Worm (Caenorhabditis elegans) whole organism, L4 larva: Measurements from ENCODE around the gene scrm-5.
A peak's percentile ranks its signal among the peaks of the same experiment; 100 is the strongest.

Experiments
- F10B5.3 ChIP-seq: sonication (generic microtip); optimal IDR thresholded peaks from 2 replicates; lab custom pipeline; 2016; ENCODE audit warnings: mild to moderate bottlenecking, missing genetic modification characterization, missing compliant biosample characterization
- F26F4.8 ChIP-seq: fragments of 200-800 bp; sonication (Bioruptor generic); conservative IDR thresholded peaks from 2 replicates; pipeline ENCODE4 v1.3.6; 2022; ENCODE audit warnings: missing genetic modification characterization, missing compliant biosample characterization
- F37D6.2 ChIP-seq: sonication (generic microtip); optimal IDR thresholded peaks from 2 replicates; lab custom pipeline; 2016; ENCODE audit warnings: mild to moderate bottlenecking, missing genetic modification characterization, missing compliant biosample characterization
- F44E2.7 ChIP-seq: fragments of 200-800 bp; sonication (Bioruptor generic); IDR thresholded peaks from 2 replicates; pipeline ENCODE4 v2.1.2; 2022; ENCODE audit warnings: missing genetic modification characterization, missing compliant biosample characterization
- R02D3.7 ChIP-seq: fragments of 150-350 bp; sonication (generic microtip); optimal IDR thresholded peaks from 3 replicates; lab custom pipeline; 2014; ENCODE audit warnings: missing biosample characterization, missing genetic modification characterization
- T26A8.4 ChIP-seq: fragments of 200-800 bp; sonication (Bioruptor generic); IDR thresholded peaks from 2 replicates; pipeline ENCODE4 v1.3.6; 2022; ENCODE audit warnings: missing genetic modification characterization, missing compliant biosample characterization
- Y105C5A.15 ChIP-seq: fragments of 200-800 bp; sonication (Bioruptor generic); IDR thresholded peaks from 2 replicates; pipeline ENCODE4 v1.3.6; 2022; ENCODE audit warnings: missing genetic modification characterization, missing compliant biosample characterization
- Y48G9A.11 ChIP-seq: fragments of 200-800 bp; sonication (Bioruptor generic); IDR thresholded peaks from 2 replicates; pipeline ENCODE4 v1.3.6; 2022; ENCODE audit warnings: missing genetic modification reagents, missing genetic modification characterization, missing compliant biosample characterization
- ZK546.5 ChIP-seq, 2 experiments: sonication (generic microtip); optimal IDR thresholded peaks; 2 replicates each; lab custom pipeline; 2017; ENCODE audit warnings: missing biosample characterization in 2 of 2, missing genetic modification characterization in 2 of 2
- arid-1 ChIP-seq: fragments of 200-800 bp; sonication (Bioruptor generic); conservative IDR thresholded peaks from 2 replicates; pipeline ENCODE4 v1.3.6; 2022; ENCODE audit warnings: missing genetic modification reagents, missing genetic modification characterization, missing compliant biosample characterization
- attf-4 ChIP-seq: sonication (generic microtip); optimal IDR thresholded peaks from 3 replicates; lab custom pipeline; 2017; ENCODE audit warnings: missing biosample characterization, missing genetic modification characterization
- ceh-44 ChIP-seq: fragments of 200-800 bp; sonication (Bioruptor generic); IDR thresholded peaks from 2 replicates; pipeline ENCODE4 v1.3.6; 2022; ENCODE audit warnings: missing genetic modification reagents, missing genetic modification characterization, missing compliant biosample characterization
- ceh-62 ChIP-seq: sonication (generic microtip); optimal IDR thresholded peaks from 2 replicates; lab custom pipeline; 2017; ENCODE audit warnings: missing biosample characterization, missing genetic modification characterization
- ceh-82 ChIP-seq: sonication (generic microtip); optimal IDR thresholded peaks from 2 replicates; lab custom pipeline; 2017; ENCODE audit warnings: missing biosample characterization, missing genetic modification characterization
- cey-2 ChIP-seq: sonication (generic microtip); optimal IDR thresholded peaks from 3 replicates; lab custom pipeline; 2017; ENCODE audit warnings: missing genetic modification characterization, mild to moderate bottlenecking, missing compliant biosample characterization, antibody characterized with exemption, borderline replicate concordance; ENCODE audit not compliant: insufficient read depth
- dmd-6 ChIP-seq: fragments of 200-800 bp; sonication (Bioruptor generic); IDR thresholded peaks from 2 replicates; pipeline ENCODE4 v1.3.6; 2022; ENCODE audit warnings: missing genetic modification reagents, missing genetic modification characterization, missing compliant biosample characterization
- dmd-9 ChIP-seq: fragments of 200-800 bp; sonication (Bioruptor generic); IDR thresholded peaks from 2 replicates; pipeline ENCODE4 v1.3.6; 2022; ENCODE audit warnings: missing genetic modification reagents, missing genetic modification characterization, missing compliant biosample characterization
- duxl-1 ChIP-seq: sonication (generic microtip); optimal IDR thresholded peaks from 2 replicates; lab custom pipeline; 2016; ENCODE audit warnings: mild to moderate bottlenecking, missing genetic modification characterization, moderate library complexity, missing compliant biosample characterization; ENCODE audit not compliant: poor library complexity
- hif-1 ChIP-seq, 2 experiments: sonication (generic microtip); optimal IDR thresholded peaks; 2 replicates each; lab custom pipeline; 2016 to 2017; ENCODE audit warnings: missing compliant biosample characterization in 2 of 2, missing genetic modification characterization in 2 of 2, missing genetic modification reagents in 2 of 2, missing genotype in 2 of 2, mild to moderate bottlenecking in 1 of 2
- hlh-11 ChIP-seq: fragments of 200-800 bp; sonication (Bioruptor generic); optimal IDR thresholded peaks from 2 replicates; lab custom pipeline; 2018; ENCODE audit warnings: mild to moderate bottlenecking, missing genetic modification characterization, missing compliant biosample characterization
- hmg-1.1 ChIP-seq: fragments of 200-800 bp; sonication (Bioruptor generic); IDR thresholded peaks from 2 replicates; pipeline ENCODE4 v1.3.6; 2022; ENCODE audit warnings: missing genetic modification reagents, missing genetic modification characterization, missing compliant biosample characterization
- jun-1 ChIP-seq: fragments of 150-350 bp; optimal IDR thresholded peaks from 2 replicates; lab custom pipeline; 2014; ENCODE audit warnings: missing biosample characterization, missing genetic modification reagents, missing genetic modification characterization
- lin-1 ChIP-seq: fragments of 200-800 bp; sonication (Bioruptor generic); IDR thresholded peaks from 2 replicates; pipeline ENCODE4 v1.3.6; 2022; ENCODE audit warnings: missing genetic modification reagents, missing genetic modification characterization, missing compliant biosample characterization
- lin-13 ChIP-seq: fragments of 150-350 bp; optimal IDR thresholded peaks from 2 replicates; lab custom pipeline; 2014; ENCODE audit warnings: missing biosample characterization, missing genetic modification reagents, missing genetic modification characterization
- lin-29 ChIP-seq: fragments of 200-800 bp; sonication (Bioruptor generic); IDR thresholded peaks from 2 replicates; pipeline ENCODE4 v1.3.6; 2022; ENCODE audit warnings: missing genetic modification reagents, missing genetic modification characterization, missing compliant biosample characterization
- lin-39 ChIP-seq: fragments of 150-350 bp; optimal IDR thresholded peaks from 2 replicates; lab custom pipeline; 2014; ENCODE audit warnings: missing biosample characterization, missing genetic modification reagents, missing genetic modification characterization
- lir-3 ChIP-seq: sonication (generic microtip); optimal IDR thresholded peaks from 2 replicates; lab custom pipeline; 2016; ENCODE audit warnings: mild to moderate bottlenecking, missing genetic modification characterization, missing compliant biosample characterization
- lsy-2 ChIP-seq, 2 experiments: fragments of 150-350 bp in 1 of 2; sonication (generic microtip) in 1 of 2; optimal IDR thresholded peaks; 2 replicates each; lab custom pipeline; 2014 to 2017; ENCODE audit warnings: missing biosample characterization in 2 of 2, missing genetic modification characterization in 2 of 2
- madf-5 ChIP-seq, 2 experiments: fragments of 200-800 bp; sonication (Bioruptor generic); IDR thresholded peaks; 2 replicates each; pipeline ENCODE4 v1.3.6; 2022; ENCODE audit warnings: missing compliant biosample characterization in 2 of 2, missing genetic modification characterization in 2 of 2
- mdt-29 ChIP-seq: fragments of 200-800 bp; sonication (Bioruptor generic); IDR thresholded peaks from 2 replicates; pipeline ENCODE4 v1.3.6; 2022; ENCODE audit warnings: missing genetic modification reagents, missing genetic modification characterization, missing compliant biosample characterization
- mep-1 ChIP-seq: fragments of 150-350 bp; sonication (generic microtip); optimal IDR thresholded peaks from 3 replicates; lab custom pipeline; 2014; ENCODE audit warnings: missing biosample characterization, missing genetic modification characterization
- mes-2 ChIP-seq: sonication (generic microtip); optimal IDR thresholded peaks from 2 replicates; lab custom pipeline; 2016; ENCODE audit warnings: missing genotype, mild to moderate bottlenecking, missing genetic modification characterization, missing compliant biosample characterization; ENCODE audit not compliant: poor library complexity, severe bottlenecking
- mxl-2 ChIP-seq: fragments of 200-800 bp; sonication (Bioruptor generic); conservative IDR thresholded peaks from 2 replicates; pipeline ENCODE4 v1.3.6; 2022; ENCODE audit warnings: missing genetic modification reagents, missing genetic modification characterization, missing compliant biosample characterization
- nhr-10 ChIP-seq: fragments of 150-350 bp; optimal IDR thresholded peaks from 2 replicates; lab custom pipeline; 2014; ENCODE audit warnings: missing biosample characterization, missing genetic modification characterization
- nhr-111 ChIP-seq: fragments of 200-800 bp; sonication (Bioruptor generic); optimal IDR thresholded peaks from 2 replicates; lab custom pipeline; 2018; ENCODE audit warnings: mild to moderate bottlenecking, missing genetic modification characterization, missing compliant biosample characterization
- nhr-28 ChIP-seq: fragments of 150-350 bp; optimal IDR thresholded peaks from 2 replicates; lab custom pipeline; 2014; ENCODE audit warnings: missing biosample characterization, missing genetic modification characterization
- nhr-42 ChIP-seq: fragments of 200-800 bp; sonication (Bioruptor generic); IDR thresholded peaks from 2 replicates; pipeline ENCODE4 v1.3.6; 2022; ENCODE audit warnings: missing genetic modification characterization, missing compliant biosample characterization
- nhr-6 ChIP-seq: fragments of 150-350 bp; optimal IDR thresholded peaks from 2 replicates; lab custom pipeline; 2014; ENCODE audit warnings: missing biosample characterization, missing genetic modification characterization
- pha-4 ChIP-seq, 2 experiments: fragments of 150-350 bp in 1 of 2; fragments of 200-800 bp in 1 of 2; sonication (Bioruptor generic) in 1 of 2; IDR thresholded peaks in 1 of 2; optimal IDR thresholded peaks in 1 of 2; 2 replicates each; pipeline versions ENCODE4 v1.3.6 to Lab custom; 2014 to 2022; ENCODE audit warnings: missing genetic modification characterization in 2 of 2, missing genetic modification reagents in 2 of 2, missing biosample characterization in 1 of 2, missing compliant biosample characterization in 1 of 2
- sdz-12 ChIP-seq: fragments of 200-800 bp; sonication (Bioruptor generic); optimal IDR thresholded peaks from 2 replicates; lab custom pipeline; 2018; ENCODE audit warnings: mild to moderate bottlenecking, missing genetic modification characterization, missing compliant biosample characterization
- set-16 ChIP-seq: fragments of 200-800 bp; sonication (Bioruptor generic); IDR thresholded peaks from 2 replicates; pipeline ENCODE4 v1.3.6; 2022; ENCODE audit warnings: missing genetic modification reagents, missing genetic modification characterization, missing compliant biosample characterization
- skn-1 ChIP-seq: fragments of 150-350 bp; optimal IDR thresholded peaks from 2 replicates; lab custom pipeline; 2014; ENCODE audit warnings: missing biosample characterization, missing genetic modification characterization
- spr-1 ChIP-seq: sonication (generic microtip); optimal IDR thresholded peaks from 2 replicates; lab custom pipeline; 2016; ENCODE audit warnings: mild to moderate bottlenecking, missing genetic modification characterization, missing compliant biosample characterization
- tra-1 ChIP-seq: fragments of 200-800 bp; sonication (Bioruptor generic); IDR thresholded peaks from 2 replicates; pipeline ENCODE4 v1.3.6; 2022; ENCODE audit warnings: missing genetic modification reagents, missing genetic modification characterization, missing compliant biosample characterization
- unc-130 ChIP-seq: sonication (generic microtip); optimal IDR thresholded peaks from 2 replicates; lab custom pipeline; 2016; ENCODE audit warnings: missing genetic modification reagents, missing genetic modification characterization, missing compliant biosample characterization
- unc-39 ChIP-seq: sonication (generic microtip); optimal IDR thresholded peaks from 2 replicates; lab custom pipeline; 2017; ENCODE audit warnings: missing biosample characterization, missing genetic modification characterization
- unc-62 ChIP-seq, 3 experiments: fragments of 150-350 bp in 1 of 3; sonication (generic microtip); optimal IDR thresholded peaks in 2 of 3; peaks in 1 of 3; 1 replicate in 1 of 3; 2 replicates in 2 of 3; lab custom pipeline; 2014 to 2017; ENCODE audit warnings: missing biosample characterization in 3 of 3, missing genetic modification characterization in 3 of 3, missing genetic modification reagents in 3 of 3, missing genotype in 1 of 3
- zfp-2 ChIP-seq: sonication (generic microtip); optimal IDR thresholded peaks from 2 replicates; lab custom pipeline; 2016; ENCODE audit warnings: mild to moderate bottlenecking, missing genetic modification characterization, missing compliant biosample characterization
- zfp-3 ChIP-seq: fragments of 200-800 bp; sonication (Bioruptor generic); conservative IDR thresholded peaks from 2 replicates; pipeline ENCODE4 v1.3.6; 2022; ENCODE audit warnings: missing genetic modification reagents, missing genetic modification characterization, missing compliant biosample characterization
- zip-11 ChIP-seq: fragments of 200-800 bp; sonication (Bioruptor generic); IDR thresholded peaks from 2 replicates; pipeline ENCODE4 v1.3.6; 2022; ENCODE audit warnings: missing genetic modification characterization, missing compliant biosample characterization
- ztf-7 ChIP-seq: fragments of 150-350 bp; optimal IDR thresholded peaks from 2 replicates; lab custom pipeline; 2014; ENCODE audit warnings: missing biosample characterization, missing genetic modification characterization

scrm-5 gene

ce11 chrIV:4212733-4213132 lies 50.5 kb downstream of the scrm-5 start (continued):
- TF ChIP-seq pha-4 (GFP tag; IDR thresholded peaks at IDR 0.05; lab: Robert Waterston, UW) (no peak), pha-4 (tag; optimal IDR thresholded peaks at IDR 0.05; lab: Kevin White, UChicago) (no peak), ztf-7 (tag; lab: Kevin White, UChicago) (no peak), mes-2 (tag; lab: Kevin White, UChicago) (no peak), Y105C5A.15 (GFP tag; lab: Robert Waterston, UW) (no peak), madf-5 (GFP tag; IDR thresholded peaks at IDR 0.05; lab: Robert Waterston, UW) (no peak), nhr-28 (tag; lab: Kevin White, UChicago) (peak; percentile 100), R02D3.7 (tag; lab: Kevin White, UChicago) (no peak), mdt-29 (no peak), ceh-44 (GFP tag; lab: Robert Waterston, UW) (no peak), lin-29 (GFP tag; lab: Robert Waterston, UW) (no peak), cey-2 (tag; lab: Kevin White, UChicago) (no peak), F37D6.2 (no peak), attf-4 (tag; lab: Kevin White, UChicago) (no peak), unc-62 (GFP tag; optimal IDR thresholded peaks at IDR 0.05 in 1 of 2; lab: Kevin White, UChicago) (peak in 1 of 2 experiments; percentile 74), unc-62 (tag; optimal IDR thresholded peaks at IDR 0.05; lab: Kevin White, UChicago) (no peak), nhr-111 (GFP tag; lab: Kevin White, UChicago) (no peak), duxl-1 (tag; lab: Kevin White, UChicago) (no peak), unc-39 (tag; lab: Kevin White, UChicago) (no peak), nhr-10 (tag; lab: Kevin White, UChicago) (no peak), Y48G9A.11 (GFP tag; lab: Robert Waterston, UW) (no peak), F26F4.8 (GFP tag; lab: Robert Waterston, UW) (no peak), arid-1 (no peak), nhr-42 (no peak), lin-1 (GFP tag; lab: Robert Waterston, UW) (no peak), unc-130 (GFP tag; lab: Kevin White, UChicago) (no peak), ceh-62 (no peak), F44E2.7 (GFP tag; lab: Robert Waterston, UW) (no peak), hlh-11 (peak; percentile 51), zfp-3 (no peak), lsy-2 (tag; optimal IDR thresholded peaks at IDR 0.05; lab: Kevin White, UChicago) (peak in 1 of 2 experiments; percentile 6), ZK546.5 (tag; optimal IDR thresholded peaks at IDR 0.05; lab: Kevin White, UChicago) (no peak), T26A8.4 (no peak; the same call in 1 of the 2 replicates), hif-1 (tag; optimal IDR thresholded peaks at IDR 0.05; lab: Kevin White, UChicago) (peak in 1 of 2 experiments; percentile 24), jun-1 (tag; lab: Kevin White, UChicago) (no peak), lir-3 (no peak), spr-1 (tag; lab: Kevin White, UChicago) (no peak), skn-1 (tag; lab: Kevin White, UChicago) (no peak), dmd-9 (no peak), zip-11 (no peak), set-16 (GFP tag; lab: Robert Waterston, UW) (no peak), tra-1 (GFP tag; lab: Robert Waterston, UW) (no peak), F10B5.3 (tag; lab: Kevin White, UChicago) (no peak), mxl-2 (no peak), sdz-12 (GFP tag; lab: Kevin White, UChicago) (no peak), nhr-6 (tag; lab: Kevin White, UChicago) (no peak), hmg-1.1 (GFP tag; lab: Robert Waterston, UW) (no peak), zfp-2 (tag; lab: Kevin White, UChicago) (no peak), ceh-82 (tag; lab: Kevin White, UChicago) (no peak), dmd-6 (GFP tag; lab: Robert Waterston, UW) (peak; percentile 70), lin-39 (tag; lab: Kevin White, UChicago) (no peak), mep-1 (tag; lab: Kevin White, UChicago) (peak; percentile 0), lin-13 (GFP tag; lab: Kevin White, UChicago) (peak; percentile 50)
